Fruit fly (Drosophila melanogaster) Kc167 (cell line): Measurements from ENCODE around the gene Rab3GAP1.

Source experiments
- Sin3A ChIP-seq: fragments of >200 bp; optimal IDR thresholded peaks from 2 replicates; lab custom pipeline; 2018; ENCODE audit warnings: missing external identifiers
- h ChIP-seq: fragments of >200 bp; optimal IDR thresholded peaks from 3 replicates; lab custom pipeline; 2018; ENCODE audit warnings: missing external identifiers

- TF ChIP-seq h (lab: Kevin White, UChicago) (no peak), Sin3A (lab: Kevin White, UChicago) (no peak)
Measured at dm6 chr2L:1603847-1604246, 7.1 kb downstream of the Rab3GAP1 start.
